Worm (Caenorhabditis elegans) whole organism, L3 larva: ENCODE results near the gene clec-157.

Experiments
- aly-2 ChIP-seq: fragments of 150-350 bp; optimal IDR thresholded peaks from 2 replicates; lab custom pipeline; 2014; ENCODE audit warnings: missing biosample characterization, missing genetic modification characterization
- ama-1 ChIP-seq: fragments of 150-350 bp; optimal IDR thresholded peaks from 2 replicates; lab custom pipeline; 2018
- ceh-16 ChIP-seq: sonication (generic microtip); optimal IDR thresholded peaks from 2 replicates; lab custom pipeline; 2017; ENCODE audit warnings: missing biosample characterization, missing genetic modification characterization
- ceh-28 ChIP-seq: fragments of 150-350 bp; optimal IDR thresholded peaks from 2 replicates; lab custom pipeline; 2014; ENCODE audit warnings: missing biosample characterization, missing genetic modification reagents, missing genetic modification characterization
- ceh-9 ChIP-seq: sonication (generic microtip); optimal IDR thresholded peaks from 2 replicates; lab custom pipeline; 2018; ENCODE audit warnings: missing biosample characterization, missing genetic modification characterization
- daf-12 ChIP-seq: fragments of 150-350 bp; optimal IDR thresholded peaks from 2 replicates; lab custom pipeline; 2014; ENCODE audit warnings: missing biosample characterization, missing genetic modification reagents, missing genetic modification characterization
- egl-5 ChIP-seq: fragments of 150-350 bp; optimal IDR thresholded peaks from 2 replicates; lab custom pipeline; 2017; ENCODE audit warnings: missing biosample characterization, missing genetic modification reagents, missing genetic modification characterization, inconsistent platforms
- elt-1 ChIP-seq: fragments of 150-350 bp; optimal IDR thresholded peaks from 2 replicates; lab custom pipeline; 2014; ENCODE audit warnings: missing biosample characterization, missing genetic modification characterization
- elt-2 ChIP-seq: sonication (generic microtip); optimal IDR thresholded peaks from 2 replicates; lab custom pipeline; 2016; ENCODE audit warnings: missing genetic modification reagents, mild to moderate bottlenecking, missing genetic modification characterization, missing compliant biosample characterization
- elt-3 ChIP-seq, 3 experiments: fragments of 150-350 bp in 1 of 3; sonication (generic microtip) in 2 of 3; optimal IDR thresholded peaks; 2 replicates in 2 of 3; 4 replicates in 1 of 3; lab custom pipeline; 2014 to 2017; ENCODE audit warnings: missing biosample characterization in 3 of 3, missing genetic modification characterization in 3 of 3
- eor-1 ChIP-seq, 2 experiments: fragments of 150-350 bp; optimal IDR thresholded peaks; 2 replicates each; lab custom pipeline; 2014 to 2018; ENCODE audit warnings: missing biosample characterization in 2 of 2, missing genetic modification characterization in 2 of 2
- fkh-10 ChIP-seq: sonication (generic microtip); optimal IDR thresholded peaks from 2 replicates; lab custom pipeline; 2017; ENCODE audit warnings: missing biosample characterization, missing genetic modification reagents, missing genetic modification characterization
- fos-1 ChIP-seq: fragments of 150-350 bp; optimal IDR thresholded peaks from 2 replicates; lab custom pipeline; 2014; ENCODE audit warnings: missing biosample characterization, missing genetic modification characterization
- hmg-11 ChIP-seq: sonication (generic microtip); optimal IDR thresholded peaks from 2 replicates; lab custom pipeline; 2016; ENCODE audit warnings: missing genetic modification characterization, missing compliant biosample characterization
- jun-1 ChIP-seq: fragments of 150-350 bp; optimal IDR thresholded peaks from 2 replicates; lab custom pipeline; 2014; ENCODE audit warnings: missing biosample characterization, missing genetic modification reagents, missing genetic modification characterization
- lin-15B ChIP-seq: fragments of 150-350 bp; optimal IDR thresholded peaks from 2 replicates; lab custom pipeline; 2014; ENCODE audit warnings: missing biosample characterization, missing genetic modification characterization
- lin-39 ChIP-seq: fragments of 150-350 bp; optimal IDR thresholded peaks from 2 replicates; lab custom pipeline; 2018; ENCODE audit warnings: missing biosample characterization, missing genetic modification reagents, missing genetic modification characterization
- lsy-12 ChIP-seq: sonication (generic microtip); optimal IDR thresholded peaks from 2 replicates; lab custom pipeline; 2016; ENCODE audit warnings: mild to moderate bottlenecking, missing genetic modification characterization, missing compliant biosample characterization
- mdl-1 ChIP-seq: fragments of 150-350 bp; optimal IDR thresholded peaks from 2 replicates; lab custom pipeline; 2014; ENCODE audit warnings: missing biosample characterization, missing genetic modification characterization
- nfya-1 ChIP-seq: sonication (generic microtip); optimal IDR thresholded peaks from 2 replicates; lab custom pipeline; 2017; ENCODE audit warnings: missing genetic modification characterization, mild to moderate bottlenecking, missing compliant biosample characterization, antibody characterized with exemption, moderate library complexity; ENCODE audit not compliant: insufficient read depth
- nhr-11 ChIP-seq: fragments of 150-350 bp; optimal IDR thresholded peaks from 2 replicates; lab custom pipeline; 2014; ENCODE audit warnings: missing biosample characterization, missing genetic modification characterization
- nhr-12 ChIP-seq: fragments of 150-350 bp; optimal IDR thresholded peaks from 2 replicates; lab custom pipeline; 2014; ENCODE audit warnings: missing biosample characterization, missing genetic modification characterization
- nhr-23 ChIP-seq: fragments of 150-350 bp; optimal IDR thresholded peaks from 2 replicates; lab custom pipeline; 2014; ENCODE audit warnings: missing biosample characterization, missing genetic modification reagents, missing genetic modification characterization
- nhr-237 ChIP-seq: fragments of 150-350 bp; optimal IDR thresholded peaks from 2 replicates; lab custom pipeline; 2014; ENCODE audit warnings: missing biosample characterization, missing genetic modification characterization
- nhr-25 ChIP-seq: sonication (generic microtip); optimal IDR thresholded peaks from 2 replicates; lab custom pipeline; 2017; ENCODE audit warnings: missing biosample characterization, missing genetic modification characterization
- nhr-28 ChIP-seq: fragments of 150-350 bp; optimal IDR thresholded peaks from 2 replicates; lab custom pipeline; 2014; ENCODE audit warnings: missing biosample characterization, missing genetic modification characterization
- nhr-43 ChIP-seq: sonication (generic microtip); optimal IDR thresholded peaks from 2 replicates; lab custom pipeline; 2016; ENCODE audit warnings: mild to moderate bottlenecking, missing genetic modification characterization, missing compliant biosample characterization; ENCODE audit not compliant: poor library complexity, severe bottlenecking
- nhr-67 ChIP-seq: fragments of 150-350 bp; optimal IDR thresholded peaks from 2 replicates; lab custom pipeline; 2014; ENCODE audit warnings: missing biosample characterization, missing genetic modification characterization
- nhr-76 ChIP-seq: fragments of 150-350 bp; sonication (generic microtip); optimal IDR thresholded peaks from 5 replicates; lab custom pipeline; 2014; ENCODE audit warnings: missing biosample characterization, missing genetic modification characterization
- nhr-77 ChIP-seq: fragments of 150-350 bp; optimal IDR thresholded peaks from 2 replicates; lab custom pipeline; 2014; ENCODE audit warnings: missing biosample characterization, missing genetic modification characterization
- pqm-1 ChIP-seq: fragments of 150-350 bp; optimal IDR thresholded peaks from 2 replicates; lab custom pipeline; 2017; ENCODE audit warnings: missing biosample characterization, missing genetic modification characterization, inconsistent platforms
- sea-2 ChIP-seq: fragments of 150-350 bp; sonication (generic microtip); optimal IDR thresholded peaks from 4 replicates; lab custom pipeline; 2014; ENCODE audit warnings: missing biosample characterization, missing genetic modification reagents, missing genetic modification characterization
- skn-1 ChIP-seq: fragments of 150-350 bp; optimal IDR thresholded peaks from 2 replicates; lab custom pipeline; 2014; ENCODE audit warnings: missing biosample characterization, missing genetic modification characterization
- snpc-4 ChIP-seq: fragments of 150-350 bp; optimal IDR thresholded peaks from 2 replicates; lab custom pipeline; 2014; ENCODE audit warnings: missing biosample characterization, missing genetic modification characterization
- tbx-2 ChIP-seq: sonication (generic microtip); optimal IDR thresholded peaks from 2 replicates; lab custom pipeline; 2016; ENCODE audit warnings: mild to moderate bottlenecking, missing genetic modification characterization, missing compliant biosample characterization
- unc-39 ChIP-seq: sonication (generic microtip); optimal IDR thresholded peaks from 4 replicates; lab custom pipeline; 2017; ENCODE audit warnings: missing biosample characterization, missing genetic modification characterization
- unc-62 ChIP-seq: fragments of 150-350 bp; sonication (generic microtip); optimal IDR thresholded peaks from 4 replicates; lab custom pipeline; 2014; ENCODE audit warnings: missing biosample characterization, missing genetic modification reagents, missing genetic modification characterization
- zag-1 ChIP-seq: fragments of 150-350 bp; optimal IDR thresholded peaks from 2 replicates; lab custom pipeline; 2014; ENCODE audit warnings: missing biosample characterization, missing genetic modification characterization
- ztf-11 ChIP-seq: fragments of 150-350 bp; optimal IDR thresholded peaks from 2 replicates; lab custom pipeline; 2014; ENCODE audit warnings: missing biosample characterization, missing genetic modification characterization

Gene clec-157

DNA sequence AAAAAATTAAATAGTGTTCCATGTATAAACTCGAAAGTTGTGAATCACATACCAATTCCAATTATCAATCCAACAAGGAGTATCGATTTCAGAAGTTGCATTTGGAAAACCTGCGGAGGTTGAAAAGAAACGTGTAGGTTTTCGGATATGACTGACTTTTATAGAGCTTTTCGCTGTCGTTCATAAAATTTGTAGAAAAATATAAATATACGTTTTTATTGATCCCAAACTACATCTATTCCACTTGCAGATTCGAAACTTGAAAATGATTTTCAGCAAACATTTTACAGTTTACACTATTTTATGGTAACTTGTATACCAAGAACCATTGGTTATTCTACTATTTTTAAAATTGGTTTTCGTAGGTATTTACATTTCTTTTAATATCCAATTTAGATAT is 2.1 kb downstream of the clec-157 start, which contains the start of gene clec-156:
Gene clec-156 (minus strand): TSS at position 101 of the 400 bp plus-strand sequence.
- no peak for TF ChIP-seq ceh-16 (tag; lab: Kevin White, UChicago)
- no peak for TF ChIP-seq pqm-1 (tag; lab: Kevin White, UChicago)
- TF ChIP-seq nhr-237 (tag; lab: Kevin White, UChicago) = no peak
- no peak for TF ChIP-seq skn-1 (tag; lab: Kevin White, UChicago)
- TF ChIP-seq snpc-4 (tag; lab: Kevin White, UChicago) = no peak
- no peak for TF ChIP-seq jun-1 (tag; lab: Kevin White, UChicago)
- TF ChIP-seq ama-1 (lab: Kevin White, UChicago) = no peak
- TF ChIP-seq mdl-1 (tag; lab: Kevin White, UChicago) = no peak
- no peak for TF ChIP-seq nhr-11 (tag; lab: Kevin White, UChicago)
- TF ChIP-seq nhr-43 (tag; lab: Kevin White, UChicago) = no peak
- TF ChIP-seq fos-1 (tag; lab: Kevin White, UChicago) = no peak
- no peak for TF ChIP-seq lsy-12
- TF ChIP-seq nhr-25 (tag; lab: Kevin White, UChicago) = no peak
- no peak for TF ChIP-seq ceh-9 (tag; lab: Kevin White, UChicago)
- no peak for TF ChIP-seq unc-39 (tag; lab: Kevin White, UChicago)
- no peak for TF ChIP-seq nhr-28 (tag; lab: Kevin White, UChicago)
- TF ChIP-seq nhr-76 (tag; lab: Kevin White, UChicago) = no peak
- no peak for TF ChIP-seq nhr-12 (tag; lab: Kevin White, UChicago)
- TF ChIP-seq elt-1 (tag; lab: Kevin White, UChicago) = no peak

- TF ChIP-seq ceh-16 (tag; lab: Kevin White, UChicago) (no peak), elt-3 (tag; optimal IDR thresholded peaks at IDR 0.05; lab: Kevin White, UChicago) (no peak), ztf-11 (no peak), lsy-12 (no peak), ama-1 (lab: Kevin White, UChicago) (no peak), lin-15B (no peak), fkh-10 (GFP tag; lab: Kevin White, UChicago) (no peak)
Measured at ce11 chrIII:4837429-4837828, 6.8 kb downstream of the clec-157 start, which contains the start of the genes acbp-7 and F26A1.19. Gene acbp-7, plus strand, starts transcription at chrIII:4837729. Gene F26A1.19, plus strand, starts transcription at chrIII:4837731.

- TF ChIP-seq ama-1 (lab: Kevin White, UChicago) (no peak), jun-1 (tag; lab: Kevin White, UChicago) (no peak), unc-62 (GFP tag; lab: Kevin White, UChicago) (no peak), elt-2 (tag; lab: Kevin White, UChicago) (no peak), daf-12 (tag; lab: Kevin White, UChicago) (no peak), nhr-23 (tag; lab: Kevin White, UChicago) (no peak), fkh-10 (GFP tag; lab: Kevin White, UChicago) (no peak), zag-1 (no peak), nhr-67 (tag; lab: Kevin White, UChicago) (no peak), nhr-43 (tag; lab: Kevin White, UChicago) (no peak), nhr-12 (tag; lab: Kevin White, UChicago) (no peak), aly-2 (tag; lab: Kevin White, UChicago) (no peak), lsy-12 (no peak)
Measured at ce11 chrIII:4830207-4830606, 14.0 kb downstream of the clec-157 start, which contains the start of gene nspd-9. Gene nspd-9, minus strand, starts transcription at chrIII:4830307.

DNA sequence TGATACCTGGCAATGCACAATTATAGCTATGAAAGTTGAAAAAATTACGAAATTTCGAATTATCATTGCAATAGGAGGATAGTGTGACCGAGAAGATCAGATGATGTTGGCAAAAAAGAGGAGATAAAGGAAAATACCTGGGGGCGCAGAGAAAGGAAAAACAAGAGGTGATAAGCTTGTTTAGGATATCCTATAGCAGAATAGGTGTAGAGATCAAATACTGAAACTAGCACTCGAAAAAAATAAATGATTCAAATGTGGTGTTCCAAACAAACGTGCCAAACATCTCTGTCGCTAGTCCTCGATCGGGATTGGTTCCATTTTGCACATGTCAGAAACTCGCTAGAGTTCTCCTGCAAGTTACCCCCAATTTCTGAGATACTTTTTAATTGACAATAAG is 14.8 kb downstream of the clec-157 start, which contains the start of gene F26A1.9:
Gene F26A1.9 (minus strand): TSS at position 101 of the 400 bp plus-strand sequence.
- TF ChIP-seq zag-1 (no peak), sea-2 (GFP tag; lab: Kevin White, UChicago) (no peak), snpc-4 (tag; lab: Kevin White, UChicago) (no peak), nfya-1 (tag; lab: Kevin White, UChicago) (no peak)
- TF ChIP-seq, all 47 proteins: peak for 0

- TF ChIP-seq nhr-77 (tag; lab: Kevin White, UChicago) (no peak), eor-1 (tag; optimal IDR thresholded peaks at IDR 0.05; lab: Kevin White, UChicago) (no peak), hmg-11 (tag; lab: Kevin White, UChicago) (no peak), lin-39 (tag; lab: Kevin White, UChicago) (no peak), ceh-28 (tag; lab: Kevin White, UChicago) (no peak), tbx-2 (no peak), daf-12 (tag; lab: Kevin White, UChicago) (no peak), nhr-43 (tag; lab: Kevin White, UChicago) (no peak), snpc-4 (tag; lab: Kevin White, UChicago) (no peak), skn-1 (tag; lab: Kevin White, UChicago) (no peak), egl-5 (tag; lab: Kevin White, UChicago) (no peak), elt-2 (tag; lab: Kevin White, UChicago) (no peak)
Measured at ce11 chrIII:4826606-4827005, 17.6 kb downstream of the clec-157 start, which contains the start of gene F26A1.3. Gene F26A1.3, plus strand, starts transcription at chrIII:4826906.
